Worm (Caenorhabditis elegans) whole organism, late embryonic: Measurements from ENCODE around the gene glb-14.

Source experiments
- hlh-6 ChIP-seq: sonication (generic microtip); optimal IDR thresholded peaks from 2 replicates; lab custom pipeline; 2016; ENCODE audit warnings: missing genotype, missing genetic modification characterization, missing compliant biosample characterization
- sox-4 ChIP-seq: sonication (generic microtip); optimal IDR thresholded peaks from 2 replicates; lab custom pipeline; 2017; ENCODE audit warnings: mild to moderate bottlenecking, missing genetic modification characterization, inconsistent platforms, missing compliant biosample characterization

DNA sequence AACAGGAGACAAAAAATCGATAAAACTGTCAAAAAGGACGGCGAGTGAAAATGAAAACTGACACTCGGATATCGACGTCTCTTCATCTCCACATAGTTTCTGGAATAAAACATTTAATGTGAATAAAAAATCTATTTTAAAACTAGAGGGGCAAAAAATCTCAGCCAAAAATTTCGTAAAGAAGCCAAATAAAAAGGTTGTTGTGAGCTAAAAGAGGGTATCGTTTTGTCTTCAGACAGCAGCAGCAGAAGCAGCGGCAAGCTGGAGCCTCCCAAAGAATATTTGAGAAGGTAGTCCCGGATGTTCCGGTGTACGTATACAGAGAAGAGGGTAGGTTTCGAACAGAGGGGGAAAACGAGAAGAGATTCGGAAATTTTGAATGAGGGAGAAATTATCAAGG, 22.9 kb downstream of the glb-14 start, which contains the start of gene lgc-31:
- TF ChIP-seq hlh-6 (tag; lab: Kevin White, UChicago): no peak
- TF ChIP-seq sox-4 (tag; lab: Kevin White, UChicago): no peak
